Worm (Caenorhabditis elegans): Measurements from ENCODE around the gene osm-10.

Gene osm-10

DNA sequence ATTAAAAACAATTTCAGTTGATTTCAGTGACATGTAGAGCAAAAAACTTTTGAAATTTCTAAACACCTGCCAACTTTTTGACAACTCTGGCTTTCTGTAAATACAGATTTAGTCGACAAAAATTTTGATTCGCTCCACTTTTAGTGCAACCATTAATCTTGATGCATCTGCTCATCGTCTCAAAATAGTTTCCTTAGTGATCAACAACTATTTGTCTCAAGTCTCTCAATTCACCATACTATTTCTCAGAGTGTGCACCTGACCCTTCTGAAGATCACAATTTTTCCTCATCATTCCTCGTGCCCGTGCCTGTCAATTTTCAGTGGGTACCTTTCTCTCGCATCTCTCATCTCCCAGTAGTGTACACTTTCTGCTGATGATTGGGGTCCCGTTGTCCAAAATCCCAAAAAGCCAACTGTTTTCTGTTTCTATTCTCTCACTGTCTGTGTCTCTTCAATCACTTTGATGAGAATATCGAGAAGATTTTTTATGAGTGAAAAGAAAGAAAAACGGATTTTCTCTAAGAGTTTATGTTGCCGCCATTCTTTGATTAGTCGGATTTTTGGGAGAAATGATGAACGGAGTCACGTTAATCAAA is 26.1 kb upstream of the osm-10 start:
- TF ChIP-seq him-1 (tag; optimal IDR thresholded peaks at IDR 0.05) (no peak), W03F9.2 (tag; optimal IDR thresholded peaks at IDR 0.05) (no peak), dao-5 (tag; optimal IDR thresholded peaks at IDR 0.05) (no peak)

ce11 chrIII:7221103-7221502 is 22.0 kb upstream of the osm-10 start:
- no peak for TF ChIP-seq dao-5 (tag; optimal IDR thresholded peaks at IDR 0.05)
- TF ChIP-seq W03F9.2 (tag; optimal IDR thresholded peaks at IDR 0.05): no peak
- TF ChIP-seq him-1 (tag; optimal IDR thresholded peaks at IDR 0.05): no peak

DNA sequence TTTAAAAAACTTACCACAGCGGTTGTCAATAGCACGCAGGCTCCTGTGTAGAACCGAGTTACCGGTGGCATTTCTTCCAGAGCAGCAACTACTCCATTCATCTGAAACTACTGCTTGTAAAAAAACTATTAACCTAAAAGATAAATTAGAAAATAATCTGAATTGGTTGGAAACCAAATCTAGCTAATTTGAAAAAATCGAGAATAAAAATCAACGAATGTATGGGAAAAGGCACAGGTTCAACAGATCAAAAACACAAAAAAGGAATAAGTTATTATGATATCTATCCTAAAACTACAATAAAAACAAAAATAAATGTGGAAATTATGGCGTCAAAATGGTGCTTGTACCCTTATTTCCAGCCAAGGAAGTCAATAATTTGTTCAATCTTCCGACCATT is 20.1 kb upstream of the osm-10 start, which contains the start of gene der-2:
Gene der-2, minus strand, starts transcription at position 101 of the 400 bp plus-strand sequence.
- TF ChIP-seq W03F9.2 (tag; optimal IDR thresholded peaks at IDR 0.05): no peak
- no peak for TF ChIP-seq dao-5 (tag; optimal IDR thresholded peaks at IDR 0.05)
- no peak for TF ChIP-seq him-1 (tag; optimal IDR thresholded peaks at IDR 0.05)

DNA sequence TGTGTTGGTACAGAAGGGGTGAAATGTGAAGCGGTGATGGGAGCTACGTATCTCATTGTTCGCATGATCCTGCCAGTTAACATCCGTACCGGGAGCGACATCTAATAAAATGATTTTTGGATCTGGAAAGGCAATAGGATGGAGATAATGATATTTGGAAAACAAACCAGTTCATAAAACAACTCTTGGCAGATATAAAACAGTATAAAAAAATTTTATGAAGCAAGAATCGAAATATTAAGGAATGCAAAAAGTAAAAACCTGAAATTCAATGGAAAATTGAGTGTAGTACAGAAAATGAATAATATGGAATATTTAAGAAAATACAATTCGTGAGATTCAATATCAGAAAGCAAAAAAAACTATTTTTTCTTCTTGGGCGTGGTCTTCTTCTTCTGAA is 16.5 kb upstream of the osm-10 start, which contains the start of gene hsp-75:
Gene hsp-75, minus strand, starts transcription at position 101 of the 400 bp plus-strand sequence.
- TF ChIP-seq W03F9.2 (tag; optimal IDR thresholded peaks at IDR 0.05): no peak
- TF ChIP-seq him-1 (tag; optimal IDR thresholded peaks at IDR 0.05): no peak
- no peak for TF ChIP-seq dao-5 (tag; optimal IDR thresholded peaks at IDR 0.05)

ce11 chrIII:7229687-7230086 is 13.4 kb upstream of the osm-10 start, which contains the start of gene R151.8:
Gene R151.8, minus strand, starts transcription at chrIII:7229787.
- TF ChIP-seq him-1 (tag; optimal IDR thresholded peaks at IDR 0.05) (no peak), dao-5 (tag; optimal IDR thresholded peaks at IDR 0.05) (no peak), W03F9.2 (tag; optimal IDR thresholded peaks at IDR 0.05) (no peak)

- TF ChIP-seq W03F9.2 (tag; optimal IDR thresholded peaks at IDR 0.05) (no peak), him-1 (tag; optimal IDR thresholded peaks at IDR 0.05) (no peak), dao-5 (tag; optimal IDR thresholded peaks at IDR 0.05) (no peak)
These were observed 12.2 kb upstream of the osm-10 start, which contains the start of gene R151.10 for ce11 chrIII:7230841-7231240. Gene R151.10, minus strand, starts transcription at chrIII:7230941.

ce11 chrIII:7232782-7233181 is 10.3 kb upstream of the osm-10 start, which contains the start of gene adr-2:
Gene adr-2, minus strand, starts transcription at chrIII:7232882.
- no peak for TF ChIP-seq him-1 (tag; optimal IDR thresholded peaks at IDR 0.05)
- no peak for TF ChIP-seq dao-5 (tag; optimal IDR thresholded peaks at IDR 0.05)
- no peak for TF ChIP-seq W03F9.2 (tag; optimal IDR thresholded peaks at IDR 0.05)

DNA sequence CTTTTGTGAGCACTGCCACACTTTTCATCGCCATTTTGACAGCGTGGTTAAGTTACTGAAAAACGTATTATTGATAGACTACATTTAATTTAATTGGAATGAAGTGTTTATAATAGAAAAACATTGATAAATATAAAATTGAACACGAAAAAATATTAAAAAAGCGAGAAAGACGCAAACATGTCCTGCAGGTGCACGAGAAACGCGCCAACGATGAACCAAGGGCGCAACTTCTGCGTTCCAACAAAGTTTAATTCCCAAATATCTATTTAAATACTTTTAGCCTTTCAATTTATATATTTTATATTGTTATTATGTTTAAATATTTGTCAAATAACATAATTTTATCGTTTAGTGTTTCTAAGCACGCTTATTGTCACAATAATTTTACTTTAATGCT is 8.9 kb upstream of the osm-10 start, which contains the start of gene ndus-8:
Gene ndus-8, minus strand, starts transcription at position 55 of the 400 bp plus-strand sequence.
- TF ChIP-seq him-1 (tag; optimal IDR thresholded peaks at IDR 0.05) (no peak), W03F9.2 (tag; optimal IDR thresholded peaks at IDR 0.05) (peak; percentile 88), dao-5 (tag; optimal IDR thresholded peaks at IDR 0.05) (no peak)

- TF ChIP-seq W03F9.2 (tag; optimal IDR thresholded peaks at IDR 0.05) (no peak), him-1 (tag; optimal IDR thresholded peaks at IDR 0.05) (no peak), dao-5 (tag; optimal IDR thresholded peaks at IDR 0.05) (no peak)
These were observed 4.4 kb upstream of the osm-10 start, which contains the start of gene pars-1 for ce11 chrIII:7238727-7239126. Gene pars-1, plus strand, starts transcription at chrIII:7239027.

DNA sequence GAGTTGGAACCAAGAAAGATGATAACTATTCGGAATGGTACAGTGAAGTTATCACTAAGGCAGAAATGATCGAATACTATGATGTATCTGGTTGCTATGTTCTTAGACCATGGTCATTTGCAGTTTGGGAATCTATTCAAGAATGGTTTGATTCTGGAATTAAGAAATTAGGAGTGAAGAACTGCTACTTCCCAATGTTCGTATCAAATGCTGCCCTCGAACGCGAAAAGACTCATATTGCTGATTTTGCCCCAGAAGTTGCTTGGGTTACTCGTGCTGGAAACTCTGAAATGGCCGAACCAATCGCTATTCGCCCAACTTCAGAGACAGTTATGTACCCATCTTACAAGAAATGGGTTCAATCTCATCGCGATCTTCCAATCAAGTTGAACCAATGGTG is 3.7 kb upstream of the osm-10 start:
- TF ChIP-seq dao-5 (tag; optimal IDR thresholded peaks at IDR 0.05): no peak
- TF ChIP-seq him-1 (tag; optimal IDR thresholded peaks at IDR 0.05): no peak
- TF ChIP-seq W03F9.2 (tag; optimal IDR thresholded peaks at IDR 0.05): no peak

DNA sequence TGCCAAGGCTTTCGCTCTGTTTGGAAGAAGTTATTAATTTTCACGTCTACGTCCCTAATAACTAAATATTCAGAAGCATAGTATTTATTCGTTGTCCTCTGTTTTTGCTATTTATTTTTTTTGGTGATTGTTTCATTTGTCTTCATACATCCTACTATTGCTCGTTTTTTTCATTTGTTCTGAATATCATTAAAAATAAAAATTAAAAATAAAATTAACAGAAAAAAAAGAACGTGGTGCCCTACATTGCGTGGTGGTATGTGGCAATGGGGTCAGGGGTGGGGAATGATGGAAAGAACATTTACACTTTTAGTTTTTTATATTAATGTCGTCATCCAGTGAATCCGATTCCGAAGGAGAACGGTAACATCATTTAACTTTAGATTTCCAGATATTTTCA is 2.0 kb upstream of the osm-10 start, which contains the start of gene ztf-31:
Gene ztf-31, plus strand, starts transcription at position 301 of the 400 bp plus-strand sequence.
- no peak for TF ChIP-seq dao-5 (tag; optimal IDR thresholded peaks at IDR 0.05)
- no peak for TF ChIP-seq him-1 (tag; optimal IDR thresholded peaks at IDR 0.05)
- no peak for TF ChIP-seq W03F9.2 (tag; optimal IDR thresholded peaks at IDR 0.05)

ce11 chrIII:7246389-7246788 is 3.3 kb downstream of the osm-10 start:
- TF ChIP-seq dao-5 (tag; optimal IDR thresholded peaks at IDR 0.05) (no peak), him-1 (tag; optimal IDR thresholded peaks at IDR 0.05) (no peak), W03F9.2 (tag; optimal IDR thresholded peaks at IDR 0.05) (no peak)

- no peak for TF ChIP-seq W03F9.2 (tag; optimal IDR thresholded peaks at IDR 0.05)
- TF ChIP-seq dao-5 (tag; optimal IDR thresholded peaks at IDR 0.05): no peak
- no peak for TF ChIP-seq him-1 (tag; optimal IDR thresholded peaks at IDR 0.05)
These were observed 4.7 kb downstream of the osm-10 start, which contains the start of gene zmp-6 for ce11 chrIII:7247740-7248139. Gene zmp-6, minus strand, starts transcription at chrIII:7247840.

- no peak for TF ChIP-seq W03F9.2 (tag; optimal IDR thresholded peaks at IDR 0.05)
- no peak for TF ChIP-seq dao-5 (tag; optimal IDR thresholded peaks at IDR 0.05)
- TF ChIP-seq him-1 (tag; optimal IDR thresholded peaks at IDR 0.05): no peak
These were observed 10.6 kb downstream of the osm-10 start for ce11 chrIII:7253669-7254068.

All from whole organism, L4/young adult.